Worm (Caenorhabditis elegans): ENCODE results near the gene gst-39.

DNA sequence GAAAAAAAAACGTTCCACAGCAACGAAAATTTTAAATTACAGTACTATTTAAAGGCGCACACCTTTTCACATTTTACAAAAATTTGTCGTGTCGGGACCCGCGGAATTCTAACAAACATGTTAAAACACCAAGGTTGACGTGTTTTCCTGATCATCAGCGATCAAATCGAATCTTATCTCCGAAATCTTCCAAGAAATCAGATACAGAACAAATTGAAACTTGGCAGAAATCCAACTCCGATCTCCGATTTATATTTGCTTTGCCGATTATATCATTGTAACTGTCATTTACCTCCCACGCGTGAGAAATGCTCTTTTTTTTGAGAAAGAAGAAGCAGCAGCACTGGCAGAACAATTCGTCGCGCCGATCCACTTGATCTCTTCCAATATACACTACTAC, 42.0 kb upstream of the gst-39 start:
- TF ChIP-seq egl-43 (GFP tag; IDR thresholded peaks at IDR 0.05) (no peak), hif-1 (tag; optimal IDR thresholded peaks at IDR 0.05) (no peak), madf-5 (GFP tag; IDR thresholded peaks at IDR 0.05) (no peak), egl-27 (tag; optimal IDR thresholded peaks at IDR 0.05) (no peak), ceh-82 (tag; optimal IDR thresholded peaks at IDR 0.05) (no peak), nhr-25 (tag; optimal IDR thresholded peaks at IDR 0.05; ENCODE audit: borderline replicate concordance, insufficient read depth) (no peak), unc-39 (tag; optimal IDR thresholded peaks at IDR 0.05) (no peak), ZK546.5 (tag; optimal IDR thresholded peaks at IDR 0.05) (no peak), nhr-77 (tag; optimal IDR thresholded peaks at IDR 0.05) (no peak), lin-15B (tag; optimal IDR thresholded peaks at IDR 0.05) (no peak), nhr-28 (tag; optimal IDR thresholded peaks at IDR 0.05) (no peak), zag-1 (tag; optimal IDR thresholded peaks at IDR 0.05) (no peak), zfp-3 (GFP tag; conservative IDR thresholded peaks at IDR 0.05) (no peak)
